Worm (Caenorhabditis elegans): ENCODE measurements around the gene ZK938.10.
"Not testable (repeated sequence)": the region's sequence is repeated elsewhere in the genome, so short reads cannot be mapped to it uniquely, and the experiment has no call there.

ZK938.10 gene

DNA sequence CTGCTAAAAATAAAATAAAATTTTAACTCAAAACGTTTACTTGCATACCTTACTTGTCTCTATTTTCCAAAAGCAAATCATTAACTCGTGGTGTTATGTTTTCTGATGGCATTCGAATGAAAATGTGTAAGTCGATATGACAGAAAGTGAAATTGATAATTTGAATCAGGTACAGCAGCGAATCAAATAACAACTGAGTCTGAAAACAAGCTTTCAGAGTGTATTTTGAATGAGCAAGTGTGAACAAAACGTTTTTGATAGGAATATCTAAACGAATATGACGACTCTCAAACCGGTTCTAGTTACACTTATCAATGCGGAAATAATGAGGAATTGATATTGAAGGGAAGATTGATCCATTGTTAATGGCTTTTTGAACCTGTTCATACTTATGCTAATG, 20.2 kb upstream of the ZK938.10 start, which contains the start of gene chil-7:
TSS of gene chil-7 (minus strand) at position 112 of the 400 bp plus-strand sequence.
- no peak for TF ChIP-seq him-1 (tag; optimal IDR thresholded peaks at IDR 0.05)
- TF ChIP-seq W03F9.2 (tag; optimal IDR thresholded peaks at IDR 0.05): no peak
- no peak for TF ChIP-seq dao-5 (tag; optimal IDR thresholded peaks at IDR 0.05)

DNA sequence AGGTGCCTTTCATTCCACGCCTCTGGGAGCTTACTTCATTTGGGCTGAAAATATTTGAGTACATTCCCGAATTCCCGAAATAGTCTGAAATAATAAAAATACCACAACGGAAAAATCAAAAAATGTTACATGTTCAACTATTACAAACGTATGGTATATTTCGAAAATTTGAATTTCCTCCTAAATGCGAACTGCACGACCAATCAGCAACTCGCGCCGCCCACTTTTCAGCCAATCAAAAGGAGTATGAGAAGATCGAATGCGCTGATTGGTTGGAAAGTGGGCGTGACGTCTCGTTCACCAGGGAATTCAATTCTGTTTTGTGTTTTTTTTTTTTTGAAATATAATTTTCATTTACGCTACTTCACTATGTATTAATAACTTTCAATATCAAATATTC, 17.9 kb upstream of the ZK938.10 start, which contains the start of gene old-1:
TSS of gene old-1 (minus strand) at position 50 of the 400 bp plus-strand sequence.
- TF ChIP-seq him-1 (tag; optimal IDR thresholded peaks at IDR 0.05): no peak
- TF ChIP-seq W03F9.2 (tag; optimal IDR thresholded peaks at IDR 0.05): no peak
- no peak for TF ChIP-seq dao-5 (tag; optimal IDR thresholded peaks at IDR 0.05)

DNA sequence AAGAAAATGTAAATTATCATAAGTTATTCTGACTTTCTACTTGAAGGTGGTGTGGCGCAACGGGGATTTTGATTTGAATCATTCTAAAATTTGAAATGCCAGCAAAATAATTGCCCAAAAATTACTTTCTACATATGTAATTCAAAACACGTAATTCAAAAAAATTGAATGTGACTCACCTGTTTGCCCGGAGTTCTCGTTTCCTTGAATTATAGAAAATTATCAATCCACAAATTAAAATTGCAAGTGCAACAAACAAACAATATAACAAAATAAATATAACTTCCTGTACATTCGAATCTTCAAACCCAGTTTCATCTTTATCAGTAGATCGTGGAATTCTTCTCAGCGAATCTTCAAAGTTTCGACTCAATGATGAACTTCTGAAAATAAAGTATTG, 17.4 kb upstream of the ZK938.10 start:
- TF ChIP-seq him-1 (tag; optimal IDR thresholded peaks at IDR 0.05) (no peak), W03F9.2 (tag; optimal IDR thresholded peaks at IDR 0.05) (no peak), dao-5 (tag; optimal IDR thresholded peaks at IDR 0.05) (no peak)

DNA sequence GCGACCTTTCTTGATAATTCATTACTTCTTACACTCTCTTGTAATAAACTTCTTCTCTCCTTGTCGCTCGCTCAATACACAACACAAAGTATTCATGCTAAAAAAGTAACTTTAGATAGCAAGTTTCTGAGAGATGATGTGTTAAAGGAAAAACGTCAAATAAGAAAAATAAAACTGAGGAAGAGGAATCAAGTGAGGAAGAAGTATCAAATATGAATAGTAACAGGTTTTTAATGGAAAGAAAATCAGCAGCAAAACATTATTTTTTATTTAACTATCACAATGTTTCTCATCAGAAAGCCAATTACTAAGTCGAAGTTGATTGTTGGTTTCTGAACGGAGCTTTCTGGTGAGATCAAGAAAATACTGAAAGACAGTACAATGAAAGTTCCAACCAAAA, 15.5 kb upstream of the ZK938.10 start, which contains the start of gene chil-1:
TSS of gene chil-1 (minus strand) at position 101 of the 400 bp plus-strand sequence.
- TF ChIP-seq W03F9.2, him-1, dao-5 (tag; optimal IDR thresholded peaks at IDR 0.05): not testable (repeated sequence)

DNA sequence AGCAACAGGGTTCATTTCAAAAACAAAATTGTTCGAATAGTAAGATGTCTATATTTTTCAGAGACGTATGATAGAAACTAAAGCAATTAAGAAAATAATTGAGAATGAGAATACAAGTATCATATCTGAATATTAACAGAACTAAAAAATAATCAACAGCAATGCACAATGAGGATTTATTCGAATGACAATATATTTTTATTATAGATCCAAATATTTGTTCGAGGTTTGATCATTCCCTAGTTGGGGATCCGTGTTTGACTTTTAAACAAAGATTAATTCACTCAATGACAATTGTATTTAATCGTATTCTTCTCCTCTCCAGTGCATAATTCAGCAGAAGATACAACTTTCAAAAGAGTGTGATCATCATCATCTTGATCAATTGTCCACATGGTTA, 11.3 kb upstream of the ZK938.10 start, which contains the start of gene C08H9.18:
TSS of gene C08H9.18 (minus strand) at position 101 of the 400 bp plus-strand sequence.
- TF ChIP-seq him-1 (tag; optimal IDR thresholded peaks at IDR 0.05) (no peak), W03F9.2 (tag; optimal IDR thresholded peaks at IDR 0.05) (no peak), dao-5 (tag; optimal IDR thresholded peaks at IDR 0.05) (no peak)

DNA sequence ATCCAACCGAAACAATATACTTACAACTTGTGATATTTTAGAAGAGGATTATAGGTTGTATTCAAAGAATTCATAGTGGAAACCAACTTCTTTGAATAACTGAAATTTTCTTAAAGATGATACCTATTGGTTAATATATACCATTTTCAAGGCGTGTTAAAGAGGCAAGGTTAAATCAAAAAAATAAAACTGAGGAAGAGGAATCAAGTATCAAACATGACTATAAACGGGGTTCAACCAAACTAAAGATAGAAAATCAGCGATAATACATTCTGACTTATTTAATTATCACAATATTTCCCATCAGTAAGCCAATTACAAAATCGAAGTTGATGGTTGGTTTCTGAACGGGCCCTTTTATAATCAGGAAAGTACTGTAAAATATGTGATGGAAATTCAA, 10.5 kb upstream of the ZK938.10 start, which contains the start of gene chil-3:
TSS of gene chil-3 (minus strand) at position 101 of the 400 bp plus-strand sequence.
- no peak for TF ChIP-seq W03F9.2 (tag; optimal IDR thresholded peaks at IDR 0.05)
- no peak for TF ChIP-seq him-1 (tag; optimal IDR thresholded peaks at IDR 0.05)
- no peak for TF ChIP-seq dao-5 (tag; optimal IDR thresholded peaks at IDR 0.05)

DNA sequence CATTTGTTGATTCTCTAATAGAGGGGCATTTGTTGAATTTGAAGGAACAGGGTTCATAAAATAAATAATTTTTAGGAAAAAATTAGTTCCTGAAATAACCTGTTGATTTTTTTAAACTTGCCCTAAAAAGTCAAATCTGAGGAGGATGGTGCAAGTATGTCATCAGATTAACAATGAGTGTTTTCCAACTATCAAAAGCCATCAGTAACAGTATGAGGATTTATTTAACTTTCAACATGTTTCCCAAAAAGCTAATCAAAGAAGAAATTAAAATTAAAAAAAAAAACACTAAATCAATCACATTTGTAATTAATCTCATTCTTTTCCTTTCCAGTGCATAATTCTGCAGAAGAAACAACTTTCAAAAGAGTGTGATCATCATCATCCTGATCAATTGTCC, 8.7 kb upstream of the ZK938.10 start, which contains the start of gene chil-5:
TSS of gene chil-5 (minus strand) at position 101 of the 400 bp plus-strand sequence.
- TF ChIP-seq dao-5 (tag; optimal IDR thresholded peaks at IDR 0.05) (no peak), him-1 (tag; optimal IDR thresholded peaks at IDR 0.05) (no peak), W03F9.2 (tag; optimal IDR thresholded peaks at IDR 0.05) (no peak)

DNA sequence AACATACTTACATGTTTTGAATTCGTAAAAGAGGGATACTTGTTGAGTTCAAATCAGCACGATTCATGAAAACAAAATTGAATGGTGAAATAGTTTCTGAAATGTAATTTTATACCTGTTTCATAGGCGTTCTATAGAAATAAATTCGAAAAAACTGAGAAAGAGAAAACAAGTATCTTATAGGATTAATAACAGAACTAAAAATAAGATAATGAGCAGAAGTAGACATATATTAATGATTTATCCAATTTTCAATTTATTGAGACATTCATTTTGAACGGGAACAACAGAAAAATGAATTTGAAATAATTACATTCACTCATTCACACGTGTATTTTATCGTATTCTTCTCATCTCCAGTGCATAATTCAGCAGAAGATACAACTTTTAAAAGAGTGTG, 6.9 kb upstream of the ZK938.10 start, which contains the start of gene chil-6:
TSS of gene chil-6 (minus strand) at position 101 of the 400 bp plus-strand sequence.
- TF ChIP-seq W03F9.2 (tag; optimal IDR thresholded peaks at IDR 0.05) (no peak), dao-5 (tag; optimal IDR thresholded peaks at IDR 0.05) (no peak), him-1 (tag; optimal IDR thresholded peaks at IDR 0.05) (no peak)

DNA sequence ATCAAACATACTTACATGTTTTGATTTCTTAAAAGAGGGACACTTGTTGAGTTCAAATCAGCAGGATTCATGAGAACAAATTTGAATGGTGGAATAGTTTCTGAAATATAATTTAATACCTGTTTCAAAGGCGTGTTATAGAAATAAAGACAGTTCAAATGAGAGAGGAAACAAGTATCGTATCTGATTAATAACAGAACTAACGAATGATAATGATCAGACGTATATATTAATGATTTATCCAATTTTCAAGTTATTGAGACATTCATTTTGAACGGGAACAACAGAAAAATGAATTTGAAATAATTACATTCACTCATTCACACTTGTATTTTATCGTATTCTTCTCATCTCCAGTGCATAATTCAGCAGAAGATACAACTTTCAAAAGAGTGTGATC, 4.8 kb upstream of the ZK938.10 start, which contains the start of gene chil-4:
TSS of gene chil-4 (minus strand) at position 101 of the 400 bp plus-strand sequence.
- no peak for TF ChIP-seq him-1 (tag; optimal IDR thresholded peaks at IDR 0.05)
- no peak for TF ChIP-seq W03F9.2 (tag; optimal IDR thresholded peaks at IDR 0.05)
- TF ChIP-seq dao-5 (tag; optimal IDR thresholded peaks at IDR 0.05): no peak

DNA sequence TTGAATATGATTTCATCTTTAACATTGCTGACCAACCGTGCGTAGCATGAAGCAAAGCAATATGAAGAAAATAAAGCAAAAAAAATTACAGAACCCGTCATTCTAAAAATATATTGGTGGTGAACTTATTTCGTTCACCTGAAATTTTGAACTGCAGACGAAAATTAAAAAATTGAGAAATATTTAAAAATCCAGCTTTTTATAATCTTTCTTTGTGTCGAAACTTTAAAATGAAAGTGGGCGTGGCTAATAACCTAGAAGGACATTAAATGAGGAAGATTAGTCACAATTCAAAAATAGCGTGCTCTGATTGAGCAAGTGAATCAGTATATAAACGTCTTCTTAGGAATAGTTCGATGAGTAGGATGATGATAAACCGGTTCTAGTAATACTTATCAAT, 1.3 kb downstream of the ZK938.10 start, which contains the start of gene old-2:
TSS of gene old-2 (minus strand) at position 101 of the 400 bp plus-strand sequence.
- TF ChIP-seq dao-5 (tag; optimal IDR thresholded peaks at IDR 0.05) (no peak), him-1 (tag; optimal IDR thresholded peaks at IDR 0.05) (no peak), W03F9.2 (tag; optimal IDR thresholded peaks at IDR 0.05) (no peak)

DNA sequence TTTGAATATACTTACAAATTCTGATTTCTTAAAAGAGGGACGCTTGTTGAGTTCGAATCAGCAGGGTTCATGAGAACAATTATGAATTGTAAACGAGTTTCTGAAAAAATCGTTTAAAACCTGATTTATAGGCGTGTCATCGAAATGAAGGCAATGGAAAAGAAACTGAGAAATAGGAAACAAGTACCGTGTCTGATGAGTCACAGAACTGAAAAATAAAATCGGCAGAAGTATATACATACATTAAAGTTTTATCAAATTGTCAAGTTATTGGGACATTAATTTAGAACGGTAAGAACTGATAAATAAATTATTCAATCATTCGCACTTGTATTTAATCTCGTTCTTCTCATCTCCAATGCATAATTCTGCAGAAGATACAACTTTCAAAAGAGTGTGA, 5.6 kb downstream of the ZK938.10 start, which contains the start of gene chil-9:
TSS of gene chil-9 (minus strand) at position 101 of the 400 bp plus-strand sequence.
- TF ChIP-seq W03F9.2 (tag; optimal IDR thresholded peaks at IDR 0.05) (no peak), him-1 (tag; optimal IDR thresholded peaks at IDR 0.05) (no peak), dao-5 (tag; optimal IDR thresholded peaks at IDR 0.05) (no peak)

DNA sequence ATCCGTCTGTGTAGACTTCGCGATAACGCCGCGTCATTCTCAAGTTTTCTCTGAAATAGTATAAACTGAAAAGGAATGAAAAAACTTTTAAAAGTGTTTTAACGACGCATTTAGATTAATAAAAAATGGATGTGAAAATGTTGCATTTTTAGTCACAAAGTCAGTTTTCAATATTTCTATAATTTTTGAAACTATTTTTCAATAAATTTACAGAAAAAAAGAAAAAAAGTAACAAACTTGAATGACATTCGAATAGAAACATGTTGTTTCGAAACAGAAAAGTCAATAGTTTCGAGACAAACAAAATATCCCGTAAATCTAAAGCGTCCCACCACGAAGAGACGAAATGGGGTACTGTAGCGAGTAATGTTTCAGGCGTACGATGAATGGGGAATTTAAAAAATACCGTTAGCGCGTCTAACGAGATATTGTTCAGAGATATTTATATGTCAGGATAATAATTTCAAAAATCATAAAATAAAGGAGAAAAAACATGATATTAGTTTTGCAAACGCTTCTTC, 8.8 kb downstream of the ZK938.10 start, which contains the start of gene rnh-1.2:
TSS of gene rnh-1.2 (minus strand) at position 51 of the 521 bp plus-strand sequence.
- TF ChIP-seq dao-5 (tag; optimal IDR thresholded peaks at IDR 0.05) (no peak), him-1 (tag; optimal IDR thresholded peaks at IDR 0.05) (no peak), W03F9.2 (tag; optimal IDR thresholded peaks at IDR 0.05) (no peak)

DNA sequence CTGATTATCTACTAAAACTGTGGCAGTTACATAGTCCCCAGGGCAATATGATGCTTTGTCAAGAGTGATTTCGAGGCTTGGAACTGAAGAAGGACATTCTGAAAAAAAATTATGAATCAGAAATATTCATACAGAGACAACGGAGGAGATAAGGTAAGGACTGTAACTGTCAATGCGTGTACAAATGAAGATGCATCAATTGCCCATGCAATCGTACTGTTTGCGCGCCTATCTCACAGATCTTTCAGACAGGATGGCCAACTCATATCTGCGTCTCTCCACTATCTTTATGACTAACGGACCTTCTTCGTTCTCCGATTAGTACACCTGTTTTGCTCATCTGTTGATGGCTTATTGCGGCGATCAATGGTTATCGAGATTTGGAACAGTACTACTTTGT, 10.5 kb downstream of the ZK938.10 start, which contains the start of gene ZK938.11:
TSS of gene ZK938.11 (minus strand) at position 101 of the 400 bp plus-strand sequence.
- TF ChIP-seq W03F9.2 (tag; optimal IDR thresholded peaks at IDR 0.05): no peak
- TF ChIP-seq dao-5 (tag; optimal IDR thresholded peaks at IDR 0.05): no peak
- TF ChIP-seq him-1 (tag; optimal IDR thresholded peaks at IDR 0.05): no peak

DNA sequence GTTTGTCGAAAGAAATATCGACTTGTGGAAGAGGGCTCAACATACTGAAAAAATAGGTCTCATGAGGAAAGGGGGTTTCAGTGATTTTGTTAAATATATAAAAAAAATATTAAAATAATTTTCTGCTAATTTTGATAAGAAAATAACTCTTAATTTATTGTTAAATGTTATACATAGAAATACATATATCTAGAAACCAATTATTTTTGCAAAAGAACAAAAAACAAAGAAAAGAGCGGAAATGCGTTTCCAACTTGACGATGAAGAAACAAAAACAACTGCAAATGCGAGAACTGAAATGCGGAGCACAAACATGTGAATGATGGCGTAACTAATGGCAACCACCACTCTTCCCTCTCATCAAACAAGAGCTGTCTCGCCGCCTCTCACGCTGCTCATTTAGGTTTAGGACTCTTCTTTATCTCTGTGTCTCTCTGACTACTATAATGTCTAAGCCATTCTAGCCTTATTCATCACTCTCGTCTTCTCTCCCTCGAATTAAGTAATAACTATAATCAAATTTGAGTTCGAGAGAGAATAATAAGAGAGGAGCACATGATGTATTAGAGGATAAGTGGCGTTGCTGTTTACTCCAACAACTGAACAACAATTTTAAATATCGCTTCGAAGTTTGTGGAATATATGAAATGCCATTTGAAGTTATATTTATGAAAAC, 12.4 kb downstream of the ZK938.10 start, which contains the start of gene arrd-4:
TSS of gene arrd-4 (minus strand) at position 51 of the 676 bp plus-strand sequence.
- no peak for TF ChIP-seq W03F9.2 (tag; optimal IDR thresholded peaks at IDR 0.05)
- no peak for TF ChIP-seq him-1 (tag; optimal IDR thresholded peaks at IDR 0.05)
- TF ChIP-seq dao-5 (tag; optimal IDR thresholded peaks at IDR 0.05): no peak
